Worm (Caenorhabditis elegans) whole organism, L2 larva: ENCODE measurements around the gene R10D12.1.

Experiments used
- C34F6.9 ChIP-seq: fragments of 150-350 bp; optimal IDR thresholded peaks from 2 replicates; lab custom pipeline; 2014; ENCODE audit warnings: missing biosample characterization, missing genetic modification characterization
- F13H6.1 ChIP-seq: sonication (generic microtip); optimal IDR thresholded peaks from 2 replicates; lab custom pipeline; 2016; ENCODE audit warnings: missing genetic modification characterization, missing compliant biosample characterization
- R02D3.7 ChIP-seq: fragments of 150-350 bp; optimal IDR thresholded peaks from 2 replicates; lab custom pipeline; 2014; ENCODE audit warnings: missing biosample characterization, missing genetic modification characterization
- Y55F3AM.14 ChIP-seq: fragments of 200-800 bp; sonication (Bioruptor generic); optimal IDR thresholded peaks from 2 replicates; lab custom pipeline; 2018; ENCODE audit warnings: mild to moderate bottlenecking, missing genetic modification characterization, missing compliant biosample characterization
- ZK546.5 ChIP-seq: sonication (generic microtip); optimal IDR thresholded peaks from 2 replicates; lab custom pipeline; 2017; ENCODE audit warnings: missing biosample characterization, missing genetic modification characterization
- alr-1 ChIP-seq: fragments of 150-350 bp; optimal IDR thresholded peaks from 2 replicates; lab custom pipeline; 2014; ENCODE audit warnings: missing biosample characterization, missing genetic modification characterization
- ama-1 ChIP-seq: fragments of 150-350 bp; optimal IDR thresholded peaks from 2 replicates; lab custom pipeline; 2018; ENCODE audit warnings: inconsistent platforms
- blmp-1 ChIP-seq: sonication (generic microtip); optimal IDR thresholded peaks from 2 replicates; lab custom pipeline; 2017; ENCODE audit warnings: missing genetic modification characterization, mild to moderate bottlenecking, missing compliant biosample characterization, antibody characterized with exemption, moderate library complexity; ENCODE audit not compliant: insufficient read depth
- ceh-16 ChIP-seq: fragments of 150-350 bp; optimal IDR thresholded peaks from 2 replicates; lab custom pipeline; 2014; ENCODE audit warnings: missing biosample characterization, missing genetic modification characterization
- ceh-82 ChIP-seq: fragments of 150-350 bp; optimal IDR thresholded peaks from 2 replicates; lab custom pipeline; 2014; ENCODE audit warnings: missing biosample characterization, missing genetic modification characterization
- crh-2 ChIP-seq: sonication (generic microtip); optimal IDR thresholded peaks from 2 replicates; lab custom pipeline; 2017; ENCODE audit warnings: missing biosample characterization, missing genetic modification characterization
- dmd-4 ChIP-seq: sonication (generic microtip); optimal IDR thresholded peaks from 2 replicates; lab custom pipeline; 2017; ENCODE audit warnings: missing biosample characterization, missing genetic modification characterization
- egl-27 ChIP-seq: sonication (generic microtip); optimal IDR thresholded peaks from 3 replicates; lab custom pipeline; 2017; ENCODE audit warnings: missing biosample characterization, missing genetic modification reagents, missing genetic modification characterization
- elt-1 ChIP-seq: fragments of 150-350 bp; optimal IDR thresholded peaks from 2 replicates; lab custom pipeline; 2014; ENCODE audit warnings: missing biosample characterization, missing genetic modification characterization
- gmeb-1 ChIP-seq: fragments of 150-350 bp; optimal IDR thresholded peaks from 2 replicates; lab custom pipeline; 2014; ENCODE audit warnings: missing biosample characterization, missing genetic modification characterization
- lin-11 ChIP-seq: fragments of 150-350 bp; sonication (generic microtip); optimal IDR thresholded peaks from 2 replicates; lab custom pipeline; 2014; ENCODE audit warnings: missing biosample characterization, missing genetic modification characterization, inconsistent platforms, mixed read lengths
- lin-13 ChIP-seq: fragments of 150-350 bp; optimal IDR thresholded peaks from 2 replicates; lab custom pipeline; 2014; ENCODE audit warnings: missing biosample characterization, missing genetic modification reagents, missing genetic modification characterization
- lin-39 ChIP-seq: fragments of 150-350 bp; optimal IDR thresholded peaks from 2 replicates; lab custom pipeline; 2014; ENCODE audit warnings: missing biosample characterization, missing genetic modification reagents, missing genetic modification characterization
- lsy-2 ChIP-seq, 2 experiments: fragments of 150-350 bp in 1 of 2; sonication (generic microtip) in 1 of 2; optimal IDR thresholded peaks; 2 replicates each; lab custom pipeline; 2014 to 2017; ENCODE audit warnings: missing biosample characterization in 2 of 2, missing genetic modification characterization in 2 of 2
- mab-5 ChIP-seq: fragments of 150-350 bp; optimal IDR thresholded peaks from 2 replicates; lab custom pipeline; 2014; ENCODE audit warnings: missing biosample characterization, missing genetic modification characterization
- mdl-1 ChIP-seq, 2 experiments: fragments of 150-350 bp in 1 of 2; sonication (generic microtip) in 1 of 2; optimal IDR thresholded peaks; 2 replicates each; lab custom pipeline; 2017; ENCODE audit warnings: missing biosample characterization in 2 of 2, missing genetic modification characterization in 2 of 2
- nhr-10 ChIP-seq: sonication (generic microtip); optimal IDR thresholded peaks from 2 replicates; lab custom pipeline; 2017; ENCODE audit warnings: missing biosample characterization, missing genetic modification characterization
- nhr-11 ChIP-seq: fragments of 150-350 bp; optimal IDR thresholded peaks from 2 replicates; lab custom pipeline; 2014; ENCODE audit warnings: missing biosample characterization, missing genetic modification characterization
- nhr-12 ChIP-seq: fragments of 150-350 bp; optimal IDR thresholded peaks from 2 replicates; lab custom pipeline; 2014; ENCODE audit warnings: missing biosample characterization, missing genetic modification characterization
- nhr-129 ChIP-seq: fragments of 150-350 bp; optimal IDR thresholded peaks from 2 replicates; lab custom pipeline; 2014; ENCODE audit warnings: missing biosample characterization, missing genetic modification characterization
- nhr-23 ChIP-seq: fragments of 150-350 bp; optimal IDR thresholded peaks from 2 replicates; lab custom pipeline; 2014; ENCODE audit warnings: missing biosample characterization, missing genetic modification reagents, missing genetic modification characterization
- nhr-237 ChIP-seq: fragments of 150-350 bp; optimal IDR thresholded peaks from 2 replicates; lab custom pipeline; 2014; ENCODE audit warnings: missing biosample characterization, missing genetic modification characterization
- nhr-25 ChIP-seq: fragments of 150-350 bp; sonication (generic microtip); optimal IDR thresholded peaks from 3 replicates; lab custom pipeline; 2014; ENCODE audit warnings: missing biosample characterization, missing genetic modification characterization
- nhr-6 ChIP-seq: fragments of 150-350 bp; optimal IDR thresholded peaks from 2 replicates; lab custom pipeline; 2014; ENCODE audit warnings: missing biosample characterization, missing genetic modification characterization
- nhr-77 ChIP-seq: fragments of 150-350 bp; optimal IDR thresholded peaks from 2 replicates; lab custom pipeline; 2014; ENCODE audit warnings: missing biosample characterization, missing genetic modification characterization
- peb-1 ChIP-seq: fragments of 150-350 bp; optimal IDR thresholded peaks from 2 replicates; lab custom pipeline; 2014; ENCODE audit warnings: missing biosample characterization, missing genetic modification characterization
- sem-4 ChIP-seq: fragments of 150-350 bp; optimal IDR thresholded peaks from 2 replicates; lab custom pipeline; 2014; ENCODE audit warnings: missing biosample characterization, missing genetic modification reagents, missing genetic modification characterization
- sma-3 ChIP-seq: sonication (generic microtip); optimal IDR thresholded peaks from 2 replicates; lab custom pipeline; 2016; ENCODE audit warnings: missing genetic modification reagents, missing genetic modification characterization, missing compliant biosample characterization
- sma-9 ChIP-seq, 2 experiments: fragments of 150-350 bp in 1 of 2; sonication (generic microtip) in 1 of 2; optimal IDR thresholded peaks; 2 replicates each; lab custom pipeline; 2014 to 2016; ENCODE audit warnings: missing genetic modification characterization in 2 of 2, mild to moderate bottlenecking in 1 of 2, missing biosample characterization in 1 of 2, missing compliant biosample characterization in 1 of 2, missing genetic modification reagents in 1 of 2, moderate library complexity in 1 of 2
- snpc-4 ChIP-seq: fragments of 150-350 bp; optimal IDR thresholded peaks from 2 replicates; lab custom pipeline; 2014; ENCODE audit warnings: missing biosample characterization, missing genetic modification characterization
- unc-39 ChIP-seq: fragments of 150-350 bp; optimal IDR thresholded peaks from 2 replicates; lab custom pipeline; 2014; ENCODE audit warnings: missing biosample characterization, missing genetic modification characterization
- unc-62 ChIP-seq: fragments of 150-350 bp; optimal IDR thresholded peaks from 2 replicates; lab custom pipeline; 2014; ENCODE audit warnings: missing biosample characterization, missing genetic modification reagents, missing genetic modification characterization
- zag-1 ChIP-seq: fragments of 150-350 bp; optimal IDR thresholded peaks from 2 replicates; lab custom pipeline; 2014; ENCODE audit warnings: missing biosample characterization, missing genetic modification characterization
- ztf-1 ChIP-seq: fragments of 200-800 bp; sonication (Bioruptor generic); conservative IDR thresholded peaks from 2 replicates; pipeline ENCODE4 v1.3.6; 2022; ENCODE audit warnings: missing genetic modification characterization, missing compliant biosample characterization
- ztf-4 ChIP-seq: fragments of 150-350 bp; optimal IDR thresholded peaks from 2 replicates; lab custom pipeline; 2014; ENCODE audit warnings: missing biosample characterization, missing genetic modification characterization

The R10D12.1 gene

ce11 chrV:13923851-13924250, 10.6 kb downstream of the R10D12.1 start, which contains the start of gene srxa-11:
Gene srxa-11 (plus strand): TSS chrV:13924151.
- TF ChIP-seq lin-11: no peak
- no peak for TF ChIP-seq F13H6.1
- no peak for TF ChIP-seq R02D3.7 (tag; lab: Kevin White, UChicago)
- TF ChIP-seq nhr-25 (tag; lab: Kevin White, UChicago): no peak
- TF ChIP-seq nhr-10: no peak
- TF ChIP-seq zag-1 (tag; lab: Kevin White, UChicago): no peak
- no peak for TF ChIP-seq nhr-77 (tag; lab: Kevin White, UChicago)
- no peak for TF ChIP-seq ceh-16 (tag; lab: Kevin White, UChicago)
- TF ChIP-seq ceh-82 (tag; lab: Kevin White, UChicago): no peak
- no peak for TF ChIP-seq blmp-1 (tag; lab: Kevin White, UChicago)
- no peak for TF ChIP-seq nhr-11 (tag; lab: Kevin White, UChicago)
- no peak for TF ChIP-seq sem-4 (tag; lab: Kevin White, UChicago)
- TF ChIP-seq nhr-129 (tag; lab: Kevin White, UChicago): no peak
- no peak for TF ChIP-seq C34F6.9 (tag; lab: Kevin White, UChicago)
- no peak for TF ChIP-seq egl-27 (tag; lab: Kevin White, UChicago)
- TF ChIP-seq sma-3: no peak
- no peak for TF ChIP-seq lin-39
- TF ChIP-seq dmd-4 (tag; lab: Kevin White, UChicago): no peak

ce11 chrV:13920730-13921129, 13.7 kb downstream of the R10D12.1 start, which contains the start of gene srx-42:
Gene srx-42 (plus strand): TSS chrV:13921030.
- TF ChIP-seq C34F6.9 (tag; lab: Kevin White, UChicago): no peak
- no peak for TF ChIP-seq snpc-4
- TF ChIP-seq alr-1 (tag; lab: Kevin White, UChicago): no peak
- TF ChIP-seq R02D3.7 (tag; lab: Kevin White, UChicago): no peak
- no peak for TF ChIP-seq nhr-77 (tag; lab: Kevin White, UChicago)
- TF ChIP-seq F13H6.1: no peak

ce11 chrV:13918341-13918740, 16.1 kb downstream of the R10D12.1 start, which contains the start of gene str-250:
Gene str-250 (plus strand): TSS chrV:13918641.
- TF ChIP-seq ztf-1: no peak
- no peak for TF ChIP-seq lsy-2 (tag; optimal IDR thresholded peaks at IDR 0.05; lab: Kevin White, UChicago)
- no peak for TF ChIP-seq mab-5 (tag; lab: Kevin White, UChicago)
- no peak for TF ChIP-seq unc-62 (GFP tag; lab: Kevin White, UChicago)
- TF ChIP-seq sma-9 (GFP tag; optimal IDR thresholded peaks at IDR 0.05; lab: Kevin White, UChicago): no peak
- no peak for TF ChIP-seq sma-9 (tag; optimal IDR thresholded peaks at IDR 0.05; lab: Kevin White, UChicago)
- no peak for TF ChIP-seq R02D3.7 (tag; lab: Kevin White, UChicago)
- no peak for TF ChIP-seq elt-1 (tag; lab: Kevin White, UChicago)
- no peak for TF ChIP-seq mdl-1 (tag; optimal IDR thresholded peaks at IDR 0.05; lab: Kevin White, UChicago)
- TF ChIP-seq nhr-237: no peak
- no peak for TF ChIP-seq nhr-23 (tag; lab: Kevin White, UChicago)
- no peak for TF ChIP-seq ceh-16 (tag; lab: Kevin White, UChicago)
- no peak for TF ChIP-seq lin-39
- TF ChIP-seq Y55F3AM.14: no peak
- TF ChIP-seq nhr-129 (tag; lab: Kevin White, UChicago): no peak
- no peak for TF ChIP-seq ztf-4 (tag; lab: Kevin White, UChicago)
- TF ChIP-seq ZK546.5: no peak

ce11 chrV:13916196-13916595, 18.2 kb downstream of the R10D12.1 start, which contains the start of gene str-252:
Gene str-252 (plus strand): TSS chrV:13916496.
- TF ChIP-seq nhr-77 (tag; lab: Kevin White, UChicago) (no peak), sma-3 (no peak)
- TF ChIP-seq, all 48 proteins: peak for 0

- TF ChIP-seq nhr-10 (no peak), peb-1 (tag; lab: Kevin White, UChicago) (no peak), mab-5 (tag; lab: Kevin White, UChicago) (no peak), nhr-12 (tag; lab: Kevin White, UChicago) (no peak), gmeb-1 (no peak), R02D3.7 (tag; lab: Kevin White, UChicago) (no peak), nhr-23 (tag; lab: Kevin White, UChicago) (no peak), ceh-16 (tag; lab: Kevin White, UChicago) (no peak), ztf-4 (tag; lab: Kevin White, UChicago) (no peak), ZK546.5 (no peak), unc-39 (tag; lab: Kevin White, UChicago) (no peak), ama-1 (lab: Kevin White, UChicago) (no peak), nhr-6 (tag; lab: Kevin White, UChicago) (no peak), crh-2 (no peak), lin-13 (GFP tag; lab: Kevin White, UChicago) (no peak)
- TF ChIP-seq, all 48 proteins: peak for 0
Measured at ce11 chrV:13915390-13915789, 19.1 kb downstream of the R10D12.1 start, which contains the start of gene gcy-32. Gene gcy-32 (minus strand): TSS chrV:13915490.
